Worm (Caenorhabditis elegans) whole organism, L4 larva: ENCODE data around the gene pqn-42.

Source experiments
- D1046.2 ChIP-seq: fragments of 200-800 bp; sonication (Bioruptor generic); IDR thresholded peaks from 2 replicates; pipeline ENCODE4 v1.3.6; 2022; ENCODE audit warnings: missing genetic modification characterization, missing compliant biosample characterization
- T26A8.4 ChIP-seq: fragments of 200-800 bp; sonication (Bioruptor generic); IDR thresholded peaks from 2 replicates; pipeline ENCODE4 v1.3.6; 2022; ENCODE audit warnings: missing genetic modification characterization, missing compliant biosample characterization
- ZK337.2 ChIP-seq: fragments of 200-800 bp; sonication (Bioruptor generic); IDR thresholded peaks from 2 replicates; pipeline ENCODE4 v1.3.6; 2022; ENCODE audit warnings: missing genetic modification reagents, missing genetic modification characterization, missing compliant biosample characterization
- ama-1 ChIP-seq: fragments of 150-350 bp; optimal IDR thresholded peaks from 2 replicates; lab custom pipeline; 2014; ENCODE audit warnings: inconsistent platforms, mixed read lengths
- attf-4 ChIP-seq: sonication (generic microtip); optimal IDR thresholded peaks from 3 replicates; lab custom pipeline; 2017; ENCODE audit warnings: missing biosample characterization, missing genetic modification characterization
- ceh-32 ChIP-seq: sonication (generic microtip); optimal IDR thresholded peaks from 2 replicates; lab custom pipeline; 2016; ENCODE audit warnings: mild to moderate bottlenecking, missing genetic modification characterization, missing compliant biosample characterization; ENCODE audit not compliant: poor library complexity
- ceh-44 ChIP-seq: fragments of 200-800 bp; sonication (Bioruptor generic); IDR thresholded peaks from 2 replicates; pipeline ENCODE4 v1.3.6; 2022; ENCODE audit warnings: missing genetic modification reagents, missing genetic modification characterization, missing compliant biosample characterization
- ceh-62 ChIP-seq: sonication (generic microtip); optimal IDR thresholded peaks from 2 replicates; lab custom pipeline; 2017; ENCODE audit warnings: missing biosample characterization, missing genetic modification characterization
- ceh-82 ChIP-seq: sonication (generic microtip); optimal IDR thresholded peaks from 2 replicates; lab custom pipeline; 2017; ENCODE audit warnings: missing biosample characterization, missing genetic modification characterization
- daf-12 ChIP-seq: fragments of 150-350 bp; optimal IDR thresholded peaks from 2 replicates; lab custom pipeline; 2014; ENCODE audit warnings: missing biosample characterization, missing genetic modification reagents, missing genetic modification characterization
- daf-16 ChIP-seq, 3 experiments: sonication (generic microtip); optimal IDR thresholded peaks; 2 replicates each; lab custom pipeline; 2016 to 2017; ENCODE audit warnings: missing genetic modification characterization in 3 of 3, missing genetic modification reagents in 3 of 3, mild to moderate bottlenecking in 2 of 3, missing compliant biosample characterization in 2 of 3, missing biosample characterization in 1 of 3, moderate library complexity in 1 of 3
- daf-19 ChIP-seq: fragments of 200-800 bp; sonication (Bioruptor generic); conservative IDR thresholded peaks from 2 replicates; pipeline ENCODE4 v1.3.6; 2022; ENCODE audit warnings: missing genetic modification characterization, missing compliant biosample characterization
- dmd-6 ChIP-seq: fragments of 200-800 bp; sonication (Bioruptor generic); IDR thresholded peaks from 2 replicates; pipeline ENCODE4 v1.3.6; 2022; ENCODE audit warnings: missing genetic modification reagents, missing genetic modification characterization, missing compliant biosample characterization
- dmd-9 ChIP-seq: fragments of 200-800 bp; sonication (Bioruptor generic); IDR thresholded peaks from 2 replicates; pipeline ENCODE4 v1.3.6; 2022; ENCODE audit warnings: missing genetic modification reagents, missing genetic modification characterization, missing compliant biosample characterization
- duxl-1 ChIP-seq: sonication (generic microtip); optimal IDR thresholded peaks from 2 replicates; lab custom pipeline; 2016; ENCODE audit warnings: mild to moderate bottlenecking, missing genetic modification characterization, moderate library complexity, missing compliant biosample characterization; ENCODE audit not compliant: poor library complexity
- dve-1 ChIP-seq: sonication (generic microtip); optimal IDR thresholded peaks from 2 replicates; lab custom pipeline; 2017; ENCODE audit warnings: antibody characterized with exemption, mild to moderate bottlenecking, missing genetic modification characterization, missing compliant biosample characterization; ENCODE audit not compliant: insufficient read depth
- egl-27 ChIP-seq: sonication (generic microtip); optimal IDR thresholded peaks from 3 replicates; lab custom pipeline; 2017; ENCODE audit warnings: missing biosample characterization, missing genetic modification reagents, missing genetic modification characterization
- fkh-10 ChIP-seq: fragments of 150-350 bp; optimal IDR thresholded peaks from 2 replicates; lab custom pipeline; 2014; ENCODE audit warnings: missing biosample characterization, missing genetic modification reagents, missing genetic modification characterization
- hlh-11 ChIP-seq: fragments of 200-800 bp; sonication (Bioruptor generic); optimal IDR thresholded peaks from 2 replicates; lab custom pipeline; 2018; ENCODE audit warnings: mild to moderate bottlenecking, missing genetic modification characterization, missing compliant biosample characterization
- hlh-30 ChIP-seq: sonication (generic microtip); optimal IDR thresholded peaks from 2 replicates; lab custom pipeline; 2017; ENCODE audit warnings: antibody characterized with exemption, mild to moderate bottlenecking, missing genetic modification characterization, missing compliant biosample characterization; ENCODE audit not compliant: insufficient read depth
- lim-7 ChIP-seq: fragments of 200-800 bp; sonication (Bioruptor generic); IDR thresholded peaks from 2 replicates; pipeline ENCODE4 v1.3.6; 2022; ENCODE audit warnings: missing genetic modification characterization, missing compliant biosample characterization
- lin-13 ChIP-seq: fragments of 150-350 bp; optimal IDR thresholded peaks from 2 replicates; lab custom pipeline; 2014; ENCODE audit warnings: missing biosample characterization, missing genetic modification reagents, missing genetic modification characterization
- lin-29 ChIP-seq: fragments of 200-800 bp; sonication (Bioruptor generic); IDR thresholded peaks from 2 replicates; pipeline ENCODE4 v1.3.6; 2022; ENCODE audit warnings: missing genetic modification reagents, missing genetic modification characterization, missing compliant biosample characterization
- lir-3 ChIP-seq: sonication (generic microtip); optimal IDR thresholded peaks from 2 replicates; lab custom pipeline; 2016; ENCODE audit warnings: mild to moderate bottlenecking, missing genetic modification characterization, missing compliant biosample characterization
- lsy-2 ChIP-seq, 2 experiments: fragments of 150-350 bp in 1 of 2; sonication (generic microtip) in 1 of 2; optimal IDR thresholded peaks; 2 replicates each; lab custom pipeline; 2014 to 2017; ENCODE audit warnings: missing biosample characterization in 2 of 2, missing genetic modification characterization in 2 of 2
- madf-5 ChIP-seq, 2 experiments: fragments of 200-800 bp; sonication (Bioruptor generic); IDR thresholded peaks; 2 replicates each; pipeline ENCODE4 v1.3.6; 2022; ENCODE audit warnings: missing compliant biosample characterization in 2 of 2, missing genetic modification characterization in 2 of 2
- mep-1 ChIP-seq: fragments of 150-350 bp; sonication (generic microtip); optimal IDR thresholded peaks from 3 replicates; lab custom pipeline; 2014; ENCODE audit warnings: missing biosample characterization, missing genetic modification characterization
- mes-2 ChIP-seq: sonication (generic microtip); optimal IDR thresholded peaks from 2 replicates; lab custom pipeline; 2016; ENCODE audit warnings: missing genotype, mild to moderate bottlenecking, missing genetic modification characterization, missing compliant biosample characterization; ENCODE audit not compliant: poor library complexity, severe bottlenecking
- nhr-10 ChIP-seq: fragments of 150-350 bp; optimal IDR thresholded peaks from 2 replicates; lab custom pipeline; 2014; ENCODE audit warnings: missing biosample characterization, missing genetic modification characterization
- nhr-102 ChIP-seq: sonication (generic microtip); optimal IDR thresholded peaks from 2 replicates; lab custom pipeline; 2016; ENCODE audit warnings: mild to moderate bottlenecking, missing genetic modification characterization, moderate library complexity, missing compliant biosample characterization
- nhr-11 ChIP-seq: fragments of 150-350 bp; optimal IDR thresholded peaks from 2 replicates; lab custom pipeline; 2014; ENCODE audit warnings: missing biosample characterization, missing genetic modification characterization
- nhr-237 ChIP-seq: sonication (generic microtip); optimal IDR thresholded peaks from 2 replicates; lab custom pipeline; 2017; ENCODE audit warnings: missing biosample characterization, missing genetic modification characterization
- nhr-48 ChIP-seq: sonication (generic microtip); optimal IDR thresholded peaks from 2 replicates; lab custom pipeline; 2016; ENCODE audit warnings: mild to moderate bottlenecking, missing genetic modification characterization, missing compliant biosample characterization
- nhr-6 ChIP-seq: fragments of 150-350 bp; optimal IDR thresholded peaks from 2 replicates; lab custom pipeline; 2014; ENCODE audit warnings: missing biosample characterization, missing genetic modification characterization
- nhr-77 ChIP-seq: fragments of 150-350 bp; optimal IDR thresholded peaks from 2 replicates; lab custom pipeline; 2014; ENCODE audit warnings: missing biosample characterization, missing genetic modification characterization
- pqm-1 ChIP-seq: sonication (generic microtip); optimal IDR thresholded peaks from 2 replicates; lab custom pipeline; 2017; ENCODE audit warnings: missing biosample characterization, missing genetic modification characterization
- sdz-12 ChIP-seq: fragments of 200-800 bp; sonication (Bioruptor generic); optimal IDR thresholded peaks from 2 replicates; lab custom pipeline; 2018; ENCODE audit warnings: mild to moderate bottlenecking, missing genetic modification characterization, missing compliant biosample characterization
- spr-3 ChIP-seq: fragments of 200-800 bp; sonication (Bioruptor generic); optimal IDR thresholded peaks from 2 replicates; lab custom pipeline; 2018; ENCODE audit warnings: mild to moderate bottlenecking, missing genetic modification characterization, missing compliant biosample characterization

pqn-42 gene

ce11 chrII:2442243-2442642, 16.5 kb downstream of the pqn-42 start:
- TF ChIP-seq spr-3 (no peak), egl-27 (tag; lab: Kevin White, UChicago) (no peak), ama-1 (lab: Kevin White, UChicago) (no peak), dve-1 (tag; lab: Kevin White, UChicago) (peak; percentile 33), daf-16 (GFP tag; optimal IDR thresholded peaks at IDR 0.05; lab: Kevin White, UChicago) (no peak), daf-16 (tag; optimal IDR thresholded peaks at IDR 0.05; lab: Kevin White, UChicago) (peak; percentile 26), dmd-6 (GFP tag; lab: Robert Waterston, UW) (peak; percentile 26; the same call in 1 of the 2 replicates), mes-2 (peak; percentile 46), lsy-2 (tag; optimal IDR thresholded peaks at IDR 0.05; lab: Kevin White, UChicago) (peak in 1 of 2 experiments; percentile 10), hlh-11 (tag; lab: Kevin White, UChicago) (peak; percentile 42), hlh-30 (tag; lab: Kevin White, UChicago) (peak; percentile 20), mep-1 (peak; percentile 42)

- TF ChIP-seq nhr-11 (tag; lab: Kevin White, UChicago) (no peak), lin-13 (GFP tag; lab: Kevin White, UChicago) (no peak), nhr-48 (tag; lab: Kevin White, UChicago) (no peak), daf-19 (GFP tag; lab: Robert Waterston, UW) (no peak)
Measured at ce11 chrII:2440312-2440711, 18.5 kb downstream of the pqn-42 start.

ce11 chrII:2438944-2439343, 19.8 kb downstream of the pqn-42 start:
- TF ChIP-seq T26A8.4 (GFP tag; lab: Robert Waterston, UW) (no peak), ceh-44 (GFP tag; lab: Robert Waterston, UW) (no peak), daf-12 (tag; lab: Kevin White, UChicago) (no peak), ceh-32 (tag; lab: Kevin White, UChicago) (no peak), ZK337.2 (GFP tag; lab: Robert Waterston, UW) (no peak), ceh-82 (no peak), pqm-1 (tag; lab: Kevin White, UChicago) (no peak), dmd-9 (GFP tag; lab: Robert Waterston, UW) (no peak), fkh-10 (GFP tag; lab: Kevin White, UChicago) (no peak), attf-4 (tag; lab: Kevin White, UChicago) (no peak), duxl-1 (tag; lab: Kevin White, UChicago) (no peak), spr-3 (no peak), lir-3 (tag; lab: Kevin White, UChicago) (no peak), lin-13 (GFP tag; lab: Kevin White, UChicago) (no peak), D1046.2 (GFP tag; lab: Robert Waterston, UW) (no peak), nhr-237 (tag; lab: Kevin White, UChicago) (no peak)

DNA sequence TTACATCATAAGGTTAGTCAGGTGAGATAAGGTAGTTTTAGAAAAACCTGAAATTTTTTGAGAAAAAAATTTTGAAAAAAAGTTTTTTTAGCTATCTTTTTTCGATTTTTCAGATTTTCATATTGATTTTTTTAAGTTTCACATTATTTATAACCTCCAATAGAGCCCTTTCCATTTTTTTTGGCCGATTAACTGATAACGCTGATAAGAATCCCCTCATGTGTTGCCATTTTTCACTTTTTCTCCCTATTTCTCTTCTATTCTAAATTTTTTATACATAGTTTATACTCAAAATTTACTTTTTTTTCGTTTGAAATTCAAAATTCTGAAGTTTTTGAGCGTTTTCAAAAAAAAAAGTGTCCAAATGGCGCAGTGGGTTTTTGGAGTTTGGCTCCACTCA, 20.6 kb downstream of the pqn-42 start:
- TF ChIP-seq nhr-102 (tag; lab: Kevin White, UChicago) = no peak
- TF ChIP-seq ceh-62 (tag; lab: Kevin White, UChicago) = no peak
- TF ChIP-seq lim-7 (GFP tag; lab: Robert Waterston, UW) = no peak
- TF ChIP-seq lin-29 (GFP tag; lab: Robert Waterston, UW) = no peak
- TF ChIP-seq mep-1 = no peak
- TF ChIP-seq daf-16 (GFP tag; optimal IDR thresholded peaks at IDR 0.05; lab: Kevin White, UChicago) = no peak
- peak; percentile 2 for TF ChIP-seq daf-16 (tag; optimal IDR thresholded peaks at IDR 0.05; lab: Kevin White, UChicago)
- TF ChIP-seq dve-1 (tag; lab: Kevin White, UChicago) = no peak
- no peak for TF ChIP-seq madf-5 (GFP tag; IDR thresholded peaks at IDR 0.05; lab: Robert Waterston, UW)
- TF ChIP-seq pqm-1 (tag; lab: Kevin White, UChicago) = peak; percentile 71
- no peak for TF ChIP-seq nhr-6 (tag; lab: Kevin White, UChicago)
- TF ChIP-seq nhr-10 = no peak
- no peak for TF ChIP-seq nhr-77
- no peak for TF ChIP-seq sdz-12 (GFP tag; lab: Kevin White, UChicago)
